Worm (Caenorhabditis elegans) whole organism, L4/young adult: ENCODE data around the gene T01H3.5.

ENCODE experiments used
- dao-5 ChIP-seq: sonication (generic microtip); optimal IDR thresholded peaks from 2 replicates; lab custom pipeline; 2016; ENCODE audit warnings: missing genotype, missing genetic modification characterization, moderate library complexity, missing compliant biosample characterization
- him-1 ChIP-seq: sonication (generic microtip); optimal IDR thresholded peaks from 2 replicates; lab custom pipeline; 2016; ENCODE audit warnings: missing genotype, missing genetic modification reagents, missing genetic modification characterization, missing compliant biosample characterization

- TF ChIP-seq him-1 (tag; lab: Kevin White, UChicago), result no peak
- TF ChIP-seq dao-5 (tag; lab: Kevin White, UChicago), result no peak
Observed at ce11 chrII:7892761-7893272, 13.4 kb downstream of the T01H3.5 start, which contains the start of gene ptc-1.
